Fruit fly (Drosophila melanogaster) Kc167 (cell line): Measurements from ENCODE around the gene Sgsf.

Experiments
- Myc ChIP-seq: fragments of >200 bp; optimal IDR thresholded peaks from 2 replicates; lab custom pipeline; 2017; ENCODE audit warnings: missing external identifiers
- Sin3A ChIP-seq: fragments of >200 bp; optimal IDR thresholded peaks from 2 replicates; lab custom pipeline; 2018; ENCODE audit warnings: missing external identifiers
- h ChIP-seq: fragments of >200 bp; optimal IDR thresholded peaks from 3 replicates; lab custom pipeline; 2018; ENCODE audit warnings: missing external identifiers
- insv ChIP-seq: fragments of >200 bp; optimal IDR thresholded peaks from 3 replicates; lab custom pipeline; 2018; ENCODE audit warnings: missing external identifiers
- psq ChIP-seq: fragments of >200 bp; optimal IDR thresholded peaks from 2 replicates; lab custom pipeline; 2017; ENCODE audit warnings: missing external identifiers
- ttk ChIP-seq: sonication (Bioruptor generic); optimal IDR thresholded peaks from 2 replicates; lab custom pipeline; 2017; ENCODE audit warnings: missing external identifiers

Gene Sgsf

DNA sequence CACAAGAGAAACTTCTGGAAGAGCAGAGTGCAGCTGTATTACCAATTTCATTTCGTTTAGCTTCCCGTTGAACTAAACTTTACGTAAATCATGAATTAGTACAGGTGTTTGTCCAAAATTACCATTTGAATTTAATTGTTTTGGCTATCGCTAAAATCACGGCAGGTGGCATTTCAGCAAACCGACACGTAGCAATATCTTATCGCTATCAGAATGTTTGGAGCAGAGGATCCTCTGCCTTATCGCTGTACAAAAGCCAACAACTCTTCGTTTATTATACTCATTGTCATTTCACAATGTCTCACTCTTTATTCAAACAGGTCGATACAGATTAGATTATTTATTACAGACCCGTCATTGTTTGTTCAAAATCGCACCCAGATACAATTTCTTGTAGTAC, 24.4 kb downstream of the Sgsf start:
- TF ChIP-seq psq, result no peak
- TF ChIP-seq ttk (lab: Kevin White, UChicago), result no peak

DNA sequence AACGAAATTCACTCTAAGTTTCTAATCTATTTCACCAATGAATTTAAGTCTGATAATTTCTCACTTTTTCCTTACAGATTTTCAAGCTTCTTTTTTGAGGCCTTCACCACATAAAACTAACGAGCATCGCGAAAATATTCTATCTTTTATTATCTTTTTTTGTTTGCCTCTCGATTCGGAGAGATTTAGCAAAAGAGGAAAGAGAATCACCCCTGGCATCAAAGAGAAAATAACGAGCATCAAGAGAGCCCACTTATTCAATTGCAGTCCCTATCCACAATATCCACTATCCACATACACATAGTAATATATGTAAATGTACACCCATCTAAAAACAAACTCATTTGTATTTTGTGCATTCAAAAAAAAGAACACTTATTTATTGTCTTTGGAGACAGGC, 26.0 kb downstream of the Sgsf start, which contains the start of gene GstD9:
Gene GstD9, minus strand, starts transcription at position 101 of the 400 bp plus-strand sequence.
- no peak for TF ChIP-seq Myc
- TF ChIP-seq h (lab: Kevin White, UChicago), result no peak
- no peak for TF ChIP-seq ttk (lab: Kevin White, UChicago)
- no peak for TF ChIP-seq psq
- TF ChIP-seq Sin3A, result no peak
- TF ChIP-seq insv (lab: Kevin White, UChicago), result no peak

DNA sequence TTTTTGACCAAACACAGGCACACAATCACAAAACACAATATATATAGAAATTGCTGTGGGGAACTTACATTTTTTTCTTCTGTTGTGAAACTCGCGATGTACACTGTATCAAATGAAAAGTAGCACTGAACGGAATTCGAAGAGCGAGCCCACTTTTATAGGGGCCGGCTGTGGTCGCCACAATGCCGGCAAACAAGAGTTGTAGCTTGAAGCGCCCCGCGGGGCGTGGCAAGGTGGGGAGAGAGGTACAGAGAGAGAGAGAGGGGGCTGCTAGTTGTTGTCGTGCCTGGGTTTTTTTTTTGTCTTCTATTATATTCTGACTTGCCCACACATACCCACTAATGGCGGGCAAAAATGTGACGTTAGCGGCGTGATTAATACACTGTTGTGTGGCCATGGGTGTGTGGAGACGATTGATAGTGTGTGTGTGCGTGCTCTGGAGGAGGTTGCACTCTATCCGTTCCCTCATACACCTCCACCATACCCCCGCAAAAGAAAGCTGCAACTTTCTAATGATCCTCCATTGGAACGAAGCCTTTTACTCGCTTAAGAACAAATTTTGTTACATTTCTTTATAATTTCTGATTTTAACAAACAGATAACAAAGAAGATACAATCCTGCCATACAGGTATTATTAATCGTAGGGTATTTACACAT, 27.8 kb downstream of the Sgsf start, which contains the start of gene GstD1:
Gene GstD1, minus strand, starts transcription at position 134 of the 658 bp plus-strand sequence.
- TF ChIP-seq ttk (lab: Kevin White, UChicago) (no peak), h (lab: Kevin White, UChicago) (no peak), insv (lab: Kevin White, UChicago) (no peak), Sin3A (no peak), psq (no peak), Myc (no peak)

DNA sequence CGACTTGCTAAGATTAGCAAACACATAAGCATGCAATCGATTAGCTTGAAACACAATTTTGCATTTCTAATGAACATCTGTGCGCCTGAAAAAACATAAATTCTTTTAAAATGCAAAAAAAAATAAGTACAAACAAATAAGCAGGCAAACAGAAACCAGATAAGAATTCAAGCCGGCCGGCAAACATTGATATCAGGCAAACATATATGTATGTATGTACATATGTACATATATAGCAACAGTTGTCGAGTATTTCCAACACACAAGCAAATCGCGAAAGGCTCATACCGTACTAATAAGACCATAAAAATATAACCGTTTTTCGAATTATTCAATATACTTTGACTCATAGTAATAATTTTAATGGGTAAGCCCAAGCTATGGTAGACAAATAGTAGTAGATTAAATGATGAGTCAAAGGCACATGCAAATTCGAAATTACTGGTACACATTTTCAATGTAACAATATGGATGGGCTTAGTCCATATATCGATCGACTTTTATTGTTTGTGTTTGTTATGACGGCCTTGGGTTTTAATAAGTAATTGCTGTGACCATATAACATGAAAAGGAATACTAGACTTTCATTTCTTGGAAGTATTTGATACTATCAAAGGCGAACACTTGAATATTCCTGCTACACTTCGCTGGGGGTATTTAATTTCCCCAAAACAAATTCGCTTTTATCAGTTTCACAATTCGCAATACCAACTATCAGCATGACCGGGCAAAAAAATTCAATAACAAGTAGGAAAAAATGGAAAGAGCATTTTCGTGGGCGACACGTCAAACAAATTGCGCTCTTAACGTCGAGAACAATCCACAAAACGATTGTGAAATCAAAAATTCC, 28.5 kb downstream of the Sgsf start:
- TF ChIP-seq psq (no peak), insv (lab: Kevin White, UChicago) (no peak), h (lab: Kevin White, UChicago) (no peak), Myc (no peak), ttk (lab: Kevin White, UChicago) (no peak), Sin3A (no peak)

DNA sequence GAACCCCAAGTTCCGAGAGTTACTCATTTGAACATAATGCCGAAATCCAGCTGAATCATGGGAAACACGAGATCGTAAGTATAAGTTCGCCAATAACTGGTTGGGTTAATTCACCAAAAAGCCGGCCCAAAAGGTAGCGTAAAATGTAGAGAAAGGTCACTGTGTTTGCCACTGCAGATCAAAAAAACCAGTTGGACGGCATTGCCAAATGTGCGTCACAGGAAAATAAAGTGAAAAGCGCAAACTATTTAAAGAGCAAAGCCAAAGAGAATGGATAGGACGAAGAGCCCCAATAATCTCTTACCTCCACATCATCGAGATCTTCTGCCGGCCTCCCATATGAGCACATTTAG, 29.1 kb downstream of the Sgsf start:
- no peak for TF ChIP-seq insv (lab: Kevin White, UChicago)
- no peak for TF ChIP-seq Sin3A
- no peak for TF ChIP-seq h (lab: Kevin White, UChicago)
- no peak for TF ChIP-seq psq
- TF ChIP-seq ttk (lab: Kevin White, UChicago), result no peak
- no peak for TF ChIP-seq Myc

DNA sequence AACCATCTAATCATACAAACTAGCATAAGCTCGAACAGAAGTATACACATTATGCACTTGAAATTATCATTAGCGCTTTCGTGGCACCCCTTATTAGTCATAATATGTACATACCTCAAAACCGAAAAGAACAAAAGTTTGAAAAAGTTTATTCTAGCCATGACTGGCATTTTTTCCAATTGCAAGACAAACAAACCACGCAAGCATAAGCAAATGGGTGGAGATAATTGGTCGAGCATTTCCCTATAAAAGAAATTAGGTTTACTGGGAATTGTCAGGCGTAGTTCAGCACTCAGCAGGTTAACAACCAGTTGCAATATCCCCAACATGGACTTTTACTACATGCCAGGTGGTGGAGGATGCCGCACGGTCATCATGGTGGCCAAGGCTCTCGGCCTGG, 30.2 kb downstream of the Sgsf start, which contains the start of gene GstD2:
Gene GstD2, plus strand, starts transcription at position 301 of the 400 bp plus-strand sequence.
- TF ChIP-seq psq (no peak), ttk (lab: Kevin White, UChicago) (no peak), Sin3A (no peak), insv (lab: Kevin White, UChicago) (no peak), h (lab: Kevin White, UChicago) (no peak), Myc (no peak)

DNA sequence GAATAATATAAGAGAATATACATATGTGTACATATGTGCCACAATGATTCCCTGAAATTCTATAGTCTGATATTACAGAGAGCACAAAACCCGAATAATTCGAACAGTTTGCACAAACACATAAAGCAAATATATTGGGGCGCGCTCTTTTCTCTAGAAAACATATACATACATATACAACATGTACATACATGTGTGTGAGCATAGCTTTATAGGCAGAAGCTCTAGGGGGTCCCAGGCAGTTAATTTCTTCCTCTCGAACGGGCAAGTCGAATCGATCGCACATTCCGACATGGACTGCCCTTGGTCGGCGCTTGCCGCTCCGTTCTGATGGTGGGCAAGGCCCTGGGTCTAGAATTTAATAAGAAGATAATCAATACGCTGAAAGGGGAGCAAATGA, 31.3 kb downstream of the Sgsf start, which contains the start of gene GstD3:
Gene GstD3, plus strand, starts transcription at position 269 of the 400 bp plus-strand sequence.
- TF ChIP-seq ttk (lab: Kevin White, UChicago) (no peak), psq (no peak), insv (lab: Kevin White, UChicago) (no peak), Myc (no peak), h (lab: Kevin White, UChicago) (no peak), Sin3A (no peak)

DNA sequence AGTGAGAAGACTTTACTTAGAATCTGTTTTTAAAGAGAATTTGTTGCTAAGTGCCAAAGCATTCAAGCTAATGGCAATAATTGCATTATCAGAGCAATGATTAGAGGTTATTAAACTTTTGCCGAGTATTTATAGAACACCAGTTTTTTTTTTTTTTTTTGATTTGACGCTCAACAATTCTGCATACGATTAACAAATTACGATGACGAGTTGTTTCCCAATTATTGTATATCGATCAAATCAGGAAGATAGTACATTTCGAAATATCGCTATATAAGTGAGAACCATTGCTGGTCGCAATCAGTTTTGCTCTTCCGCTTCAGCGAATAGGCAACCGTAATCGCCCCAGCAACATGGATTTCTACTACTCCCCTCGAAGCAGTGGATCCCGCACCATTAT, 32.3 kb downstream of the Sgsf start, which contains the start of gene GstD4:
Gene GstD4, plus strand, starts transcription at position 301 of the 400 bp plus-strand sequence.
- TF ChIP-seq ttk (lab: Kevin White, UChicago) (no peak), Sin3A (no peak), h (lab: Kevin White, UChicago) (no peak), Myc (no peak), psq (no peak), insv (lab: Kevin White, UChicago) (no peak)

DNA sequence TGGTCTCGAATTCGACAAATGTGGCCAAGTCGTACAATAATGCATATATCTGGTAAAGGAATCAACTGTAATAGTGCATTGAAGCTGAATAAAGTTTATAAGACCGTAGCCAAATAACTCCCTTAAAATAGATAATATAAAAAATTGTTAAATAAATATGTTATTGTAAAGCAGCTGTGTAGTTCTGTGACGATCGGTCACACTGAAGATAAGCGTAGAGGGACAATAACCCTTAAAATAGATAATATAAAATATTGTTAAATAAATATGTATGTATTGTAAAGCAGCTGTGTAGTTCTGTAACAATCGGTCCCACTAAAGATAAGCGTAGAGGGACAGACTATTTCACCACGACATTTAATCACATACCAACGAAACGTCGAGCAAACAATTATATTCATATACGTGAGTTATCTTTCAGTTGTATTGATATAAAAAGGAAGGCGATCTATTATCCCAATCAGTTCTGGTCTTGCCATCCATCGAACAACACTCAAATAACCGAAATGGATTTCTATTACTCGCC, 33.8 kb downstream of the Sgsf start, which contains the start of gene GstD5:
Gene GstD5, plus strand, starts transcription at position 476 of the 526 bp plus-strand sequence.
- TF ChIP-seq Sin3A (no peak), Myc (no peak), psq (no peak), ttk (lab: Kevin White, UChicago) (no peak), h (lab: Kevin White, UChicago) (no peak), insv (lab: Kevin White, UChicago) (no peak)

DNA sequence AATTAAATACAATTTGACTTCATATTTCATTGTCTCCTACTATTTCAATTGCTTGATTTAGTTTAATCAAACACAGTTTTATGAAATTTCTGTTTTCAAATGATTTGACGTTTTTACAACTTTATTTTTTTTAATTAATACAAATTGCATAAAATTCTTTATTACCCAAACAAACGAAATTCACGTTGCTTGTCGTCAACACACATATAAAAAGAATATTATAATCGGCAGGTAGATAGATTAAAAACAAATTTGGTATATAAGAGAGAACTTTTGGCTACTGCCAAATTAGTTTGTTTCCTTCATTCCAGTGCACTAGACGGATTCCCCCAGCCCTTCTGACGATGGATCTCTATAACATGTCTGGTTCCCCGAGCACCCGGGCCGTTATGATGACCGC, 35.4 kb downstream of the Sgsf start, which contains the start of gene GstD6:
Gene GstD6, plus strand, starts transcription at position 301 of the 400 bp plus-strand sequence.
- TF ChIP-seq insv (lab: Kevin White, UChicago), result no peak
- TF ChIP-seq Sin3A, result no peak
- no peak for TF ChIP-seq h (lab: Kevin White, UChicago)
- TF ChIP-seq psq, result no peak
- TF ChIP-seq Myc, result no peak
- TF ChIP-seq ttk (lab: Kevin White, UChicago), result no peak

DNA sequence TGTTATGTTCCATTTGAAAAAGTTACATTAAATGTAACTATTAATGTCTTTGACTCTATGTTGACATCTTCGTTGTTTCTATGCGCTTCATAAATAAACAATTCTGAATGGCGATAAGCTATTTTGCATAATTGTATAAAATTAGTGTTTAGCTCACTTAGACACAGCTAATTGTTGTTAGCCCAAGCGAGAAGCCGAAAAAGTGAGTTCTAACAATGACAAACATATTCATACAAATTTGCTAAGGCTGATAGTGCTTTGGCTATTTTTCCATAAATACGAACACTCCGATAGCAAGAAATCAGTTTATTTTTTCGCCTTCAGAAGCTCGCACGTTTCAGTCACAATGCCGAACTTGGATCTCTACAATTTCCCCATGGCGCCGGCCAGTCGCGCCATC, 36.7 kb downstream of the Sgsf start, which contains the start of gene GstD7:
Gene GstD7, plus strand, starts transcription at position 301 of the 400 bp plus-strand sequence.
- TF ChIP-seq Sin3A, result no peak
- TF ChIP-seq h (lab: Kevin White, UChicago), result no peak
- no peak for TF ChIP-seq Myc
- TF ChIP-seq insv (lab: Kevin White, UChicago), result no peak

DNA sequence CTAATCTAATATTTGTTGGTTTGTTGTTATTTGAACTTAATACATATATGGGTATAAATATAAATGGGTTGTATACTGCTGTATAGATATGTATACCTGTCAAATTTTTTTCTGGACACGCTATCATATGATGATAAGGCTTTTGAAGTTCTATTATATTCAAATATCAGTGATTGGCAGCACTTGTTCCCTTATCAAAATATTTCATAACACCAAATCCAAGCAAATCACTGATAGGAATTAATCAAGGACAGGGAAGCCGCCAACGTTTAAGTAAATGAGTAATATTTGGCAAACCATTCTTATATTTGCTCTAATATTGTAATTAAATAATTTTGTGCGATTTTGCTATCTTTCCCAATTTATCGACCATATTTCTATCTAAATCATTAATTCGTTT, 37.8 kb downstream of the Sgsf start:
- TF ChIP-seq Sin3A (no peak), Myc (no peak), psq (no peak), ttk (lab: Kevin White, UChicago) (no peak), insv (lab: Kevin White, UChicago) (no peak), h (lab: Kevin White, UChicago) (no peak)
